Worm (Caenorhabditis elegans) whole organism, dauer: ENCODE results near the gene C23F12.3.

Source experiments
- unc-62 ChIP-seq: sonication (generic microtip); optimal IDR thresholded peaks from 2 replicates; lab custom pipeline; 2017; ENCODE audit warnings: missing biosample characterization, missing genetic modification reagents, missing genetic modification characterization

The C23F12.3 gene

DNA sequence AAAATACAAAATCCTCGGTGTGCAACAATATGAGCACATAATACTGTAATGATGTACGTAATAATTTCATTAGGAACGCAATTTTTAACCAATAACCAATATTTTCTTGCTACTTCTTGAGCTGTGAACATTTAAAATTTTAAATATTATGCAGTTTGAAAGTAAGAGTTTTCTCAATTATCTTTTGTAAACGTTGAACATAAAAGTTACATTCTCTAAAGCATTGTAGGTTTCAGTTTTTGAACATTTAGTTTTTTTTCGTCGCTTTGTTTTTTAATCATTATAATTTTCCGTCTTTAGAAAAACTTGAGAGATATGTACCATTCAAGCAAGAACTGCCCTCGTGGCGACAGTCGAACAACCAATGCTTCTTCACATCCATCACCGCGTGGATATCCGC lies at the start of gene C23F12.3:
Gene C23F12.3, plus strand, starts transcription at position 301 of the 400 bp plus-strand sequence.
- no peak for TF ChIP-seq unc-62

DNA sequence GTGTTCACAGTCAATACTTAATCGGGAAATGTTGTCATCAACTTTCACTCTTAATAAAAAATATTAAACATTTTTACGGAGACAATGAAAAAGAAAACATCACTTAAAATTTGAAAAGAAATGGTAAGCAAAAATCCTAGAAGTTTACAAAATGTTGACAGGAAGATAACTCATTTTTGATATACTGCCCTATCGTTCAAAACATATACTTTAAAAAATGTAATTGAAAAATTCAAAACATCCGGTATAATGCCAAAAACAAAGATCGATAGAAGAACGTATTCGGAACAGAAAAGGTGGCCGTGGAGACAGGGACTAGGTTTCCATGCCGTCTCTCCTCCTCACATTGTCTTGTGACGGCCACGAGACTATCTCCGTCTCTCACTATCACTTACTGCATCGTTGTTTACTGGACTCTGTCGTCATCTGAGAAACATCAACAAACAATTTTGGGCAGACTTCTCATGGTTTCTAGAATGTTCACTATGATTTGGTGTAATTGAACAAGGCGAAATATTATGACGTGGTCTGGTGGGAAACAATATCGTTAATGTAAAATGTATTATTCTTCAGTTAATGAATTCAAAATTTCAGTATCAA lies 44.0 kb upstream of the C23F12.3 start, which contains the start of gene oga-1:
Gene oga-1, minus strand, starts transcription at position 51 of the 600 bp plus-strand sequence.
- no peak for TF ChIP-seq unc-62

DNA sequence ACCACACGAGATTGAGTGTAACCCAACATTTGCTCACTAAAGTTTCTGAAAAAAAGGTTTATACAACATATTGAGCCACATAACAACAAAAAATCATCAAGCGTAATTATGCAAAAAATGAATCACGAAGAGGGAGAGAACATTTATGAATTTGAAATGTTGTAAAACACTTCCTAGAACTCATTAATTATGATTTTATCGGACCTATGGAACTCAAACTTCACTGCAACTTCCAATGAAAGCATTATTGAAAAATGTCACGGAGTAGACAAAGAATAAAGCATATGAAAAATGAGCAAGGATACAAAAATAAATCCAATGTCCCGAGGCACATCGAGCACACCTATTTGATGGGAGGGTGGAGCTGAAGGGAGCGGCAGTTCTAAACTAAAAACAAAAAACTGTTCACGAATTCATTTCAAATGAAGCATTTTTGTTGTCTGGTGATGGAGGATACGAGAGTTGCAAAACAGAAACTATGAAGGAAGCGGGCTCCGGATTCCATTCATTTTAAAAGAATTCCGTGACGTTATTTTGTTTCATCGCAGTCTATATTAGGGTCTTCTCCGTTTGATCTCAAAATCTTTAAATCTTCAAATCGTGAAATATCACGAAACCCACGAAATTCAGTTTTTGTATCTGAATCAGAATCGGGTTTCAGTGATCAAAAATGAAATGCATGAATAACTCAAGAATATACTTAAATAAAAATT lies 41.4 kb upstream of the C23F12.3 start, which contains the start of gene flp-20:
Gene flp-20, minus strand, starts transcription at position 51 of the 713 bp plus-strand sequence.
- no peak for TF ChIP-seq unc-62

- no peak for TF ChIP-seq unc-62
These were observed 30.3 kb upstream of the C23F12.3 start for ce11 chrX:9361136-9361535.

DNA sequence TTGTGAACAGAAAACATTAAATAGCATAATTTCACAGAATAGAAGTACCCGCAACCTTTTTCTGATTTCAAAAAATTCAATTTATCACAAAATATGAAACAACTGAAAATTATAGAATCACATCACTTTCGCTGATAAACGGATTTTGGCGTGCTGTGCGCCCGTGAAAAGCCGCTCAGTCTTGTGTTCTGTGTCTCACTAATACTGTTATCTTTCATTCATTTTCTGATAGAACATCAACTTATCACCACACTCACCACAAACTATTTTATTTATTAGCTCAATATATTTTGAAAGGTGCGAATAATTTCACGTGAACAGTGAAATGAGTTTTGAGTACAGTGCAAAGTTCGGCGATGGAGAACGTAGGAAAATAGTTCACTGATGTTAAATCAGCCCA lies 27.4 kb upstream of the C23F12.3 start:
- TF ChIP-seq unc-62 = no peak

DNA sequence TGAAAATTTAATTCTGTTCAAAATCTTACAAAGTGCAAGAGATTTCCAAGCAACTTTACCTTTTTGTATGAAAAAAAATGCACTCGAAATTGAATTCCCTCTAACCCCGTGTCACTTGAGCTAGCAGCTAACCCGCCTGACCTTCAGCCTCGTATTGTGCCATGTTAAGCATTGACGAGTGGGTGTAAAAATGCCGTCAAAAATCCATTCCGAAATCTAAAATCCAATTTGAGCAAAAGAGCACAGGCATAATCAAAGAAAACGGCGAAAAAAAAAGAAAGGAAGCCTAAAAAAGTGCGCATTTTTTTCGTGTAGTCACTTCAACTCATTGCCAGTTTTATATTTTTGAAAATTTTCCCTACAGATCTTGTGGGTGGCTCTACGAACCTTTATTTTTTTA lies 26.9 kb upstream of the C23F12.3 start, which contains the start of gene pkc-2:
Gene pkc-2, plus strand, starts transcription at position 318 of the 400 bp plus-strand sequence.
- TF ChIP-seq unc-62 = no peak

DNA sequence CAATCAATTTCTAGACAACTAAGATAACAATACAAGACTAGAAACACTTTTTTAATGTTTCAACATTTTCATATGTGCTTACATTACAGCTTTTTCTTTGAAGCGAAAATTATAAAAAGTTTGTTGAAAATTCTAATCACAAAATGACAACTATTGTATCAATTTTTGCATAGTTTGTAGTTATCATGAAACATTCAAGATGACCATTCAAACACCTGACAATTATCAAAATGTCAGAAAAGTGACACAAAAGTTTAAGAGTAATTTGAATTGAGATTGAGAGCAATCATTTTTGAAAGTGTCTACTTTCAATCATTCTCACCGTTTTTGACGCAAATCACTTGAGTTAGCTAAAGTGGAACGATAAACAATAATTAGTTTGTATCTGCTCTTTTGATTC lies 21.5 kb upstream of the C23F12.3 start:
- TF ChIP-seq unc-62 = no peak

DNA sequence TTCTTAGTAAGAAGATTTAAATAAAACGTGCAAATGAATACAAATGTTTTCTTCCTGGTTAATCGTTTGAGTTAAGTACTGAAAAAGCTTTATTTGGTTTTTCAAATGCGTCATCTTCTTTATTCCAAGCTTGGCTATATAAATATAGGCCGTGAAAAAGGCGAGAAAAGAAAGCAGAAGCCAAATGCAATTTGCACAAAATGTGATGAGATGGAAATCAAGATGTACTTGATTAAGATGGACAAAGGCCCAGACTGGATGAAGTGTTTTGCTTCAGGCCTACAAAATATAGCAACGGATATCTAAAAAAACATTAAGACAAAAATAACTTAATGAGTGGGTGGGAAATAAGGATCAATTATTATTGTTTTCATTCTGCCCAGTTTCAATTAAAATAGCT lies 19.2 kb upstream of the C23F12.3 start:
- no peak for TF ChIP-seq unc-62

ce11 chrX:9372987-9373386 lies 18.5 kb upstream of the C23F12.3 start:
- no peak for TF ChIP-seq unc-62

ce11 chrX:9373729-9374128 lies 17.7 kb upstream of the C23F12.3 start:
- no peak for TF ChIP-seq unc-62

DNA sequence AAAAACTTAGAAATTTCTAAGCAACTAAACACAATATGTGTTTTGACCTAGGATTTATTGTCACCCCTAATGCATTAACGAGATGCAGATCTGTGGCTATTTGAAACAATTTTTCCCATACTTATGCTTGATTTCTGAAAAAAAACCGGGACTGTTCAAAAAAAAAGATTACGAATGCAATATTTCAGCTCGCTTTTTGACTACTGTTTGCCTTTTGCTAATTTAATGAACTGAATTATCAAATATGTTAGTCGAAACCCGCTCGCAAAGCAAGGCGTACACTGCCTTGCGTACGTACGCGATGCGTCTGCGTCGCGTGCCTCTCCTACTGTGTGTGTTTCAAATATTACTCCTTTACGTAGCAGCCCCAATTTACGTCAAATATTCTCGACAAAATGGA lies 4.4 kb upstream of the C23F12.3 start, which contains the start of gene C23F12.4:
Gene C23F12.4, plus strand, starts transcription at position 301 of the 400 bp plus-strand sequence.
- TF ChIP-seq unc-62 = no peak

DNA sequence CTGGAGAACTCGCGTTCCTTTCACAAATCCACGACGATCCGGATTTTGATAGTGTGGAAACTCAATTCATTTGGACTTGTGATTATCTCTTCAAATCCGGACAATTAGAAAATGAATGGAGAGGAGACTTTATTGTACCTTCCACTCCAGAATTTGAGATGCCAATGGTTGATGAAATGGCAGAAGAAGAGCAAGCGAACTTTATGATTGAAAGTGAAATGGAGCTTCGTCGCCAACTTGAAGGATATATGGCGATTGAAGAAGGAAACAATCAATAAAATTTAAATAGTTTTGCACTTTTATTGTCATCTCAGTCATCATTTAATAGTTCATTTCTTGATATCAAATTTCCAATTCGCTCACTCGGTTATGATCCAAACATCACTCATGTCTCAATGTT lies 2.8 kb upstream of the C23F12.3 start:
- no peak for TF ChIP-seq unc-62

ce11 chrX:9393750-9394149 lies 2.3 kb downstream of the C23F12.3 start, which contains the start of gene C23F12.9:
Gene C23F12.9 (plus strand): TSS chrX:9394050.
- no peak for TF ChIP-seq unc-62

DNA sequence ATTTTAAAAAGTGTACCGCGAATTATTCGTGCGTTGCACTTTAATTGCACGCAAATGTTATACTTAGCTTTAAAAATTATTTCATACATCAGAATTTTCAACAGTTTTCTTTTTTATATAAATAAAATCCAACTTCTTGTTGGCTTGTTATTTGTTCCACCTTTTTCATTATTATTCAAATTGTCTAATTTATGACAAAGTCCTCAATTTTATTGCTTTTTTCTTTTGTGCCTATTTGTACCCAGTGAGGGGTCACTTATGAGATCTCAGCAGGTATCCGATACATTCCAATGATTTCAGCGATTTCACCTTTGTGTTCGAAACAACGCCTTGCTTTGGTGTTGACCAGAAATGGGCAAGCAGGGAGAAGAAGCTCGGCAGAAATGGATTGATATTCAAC lies 6.0 kb downstream of the C23F12.3 start, which contains the start of gene fln-2:
Gene fln-2, plus strand, starts transcription at position 301 of the 400 bp plus-strand sequence.
- TF ChIP-seq unc-62 = no peak

ce11 chrX:9401963-9402362 lies 10.5 kb downstream of the C23F12.3 start:
- no peak for TF ChIP-seq unc-62

- TF ChIP-seq unc-62 = no peak
These were observed 11.0 kb downstream of the C23F12.3 start for ce11 chrX:9402464-9402863.

- no peak for TF ChIP-seq unc-62
These were observed 12.3 kb downstream of the C23F12.3 start for ce11 chrX:9403622-9404255.
